Worm (Caenorhabditis elegans): ENCODE data around the gene sup-1.

Gene sup-1

ce11 chrIII:11692380-11692779, 45.0 kb downstream of the sup-1 start (continued):
- TF ChIP-seq K12H6.12 (tag; optimal IDR thresholded peaks at IDR 0.05) (no peak), F52B5.7 (tag; optimal IDR thresholded peaks at IDR 0.05) (peak; percentile 30), F57A8.1 (GFP tag; optimal IDR thresholded peaks at IDR 0.05) (no peak), zim-3 (tag; optimal IDR thresholded peaks at IDR 0.05) (peak; percentile 25), nfya-1 (tag; optimal IDR thresholded peaks at IDR 0.05; ENCODE audit: borderline replicate concordance, insufficient read depth) (no peak), Y79H2A.3 (GFP tag; conservative IDR thresholded peaks at IDR 0.05) (no peak), atf-7 (tag; optimal IDR thresholded peaks at IDR 0.05) (peak; percentile 40), lin-40 (tag; optimal IDR thresholded peaks at IDR 0.05) (no peak), snpc-4 (GFP tag; optimal IDR thresholded peaks at IDR 0.05) (no peak), snpc-4 (tag; optimal IDR thresholded peaks at IDR 0.05) (no peak), mcd-1 (GFP tag; IDR thresholded peaks at IDR 0.05) (no peak), rec-8 (tag; optimal IDR thresholded peaks at IDR 0.05) (no peak), tlf-1 (GFP tag; optimal IDR thresholded peaks at IDR 0.05) (no peak), Y53F4B.3 (GFP tag; IDR thresholded peaks at IDR 0.05) (no peak), attf-6 (GFP tag; IDR thresholded peaks at IDR 0.05) (no peak), repo-1 (tag; optimal IDR thresholded peaks at IDR 0.05) (no peak)

DNA sequence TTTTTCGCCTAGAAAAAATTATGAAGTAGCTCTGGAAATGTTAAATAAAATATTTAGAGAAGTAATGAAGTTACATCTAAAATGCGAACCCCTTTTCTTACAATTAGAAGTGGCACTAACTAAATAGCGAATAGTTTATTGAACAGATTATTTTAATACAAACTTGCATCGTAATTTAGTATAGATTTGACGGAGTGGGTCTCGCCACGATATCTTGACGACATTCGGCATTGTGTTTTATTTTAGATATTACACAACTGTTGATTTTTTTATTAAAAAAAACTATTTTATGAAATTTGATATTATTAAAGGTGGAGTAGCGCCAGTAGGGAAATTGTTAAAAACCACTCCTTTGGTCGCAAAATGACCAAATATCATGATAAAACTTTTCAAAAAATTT, 47.5 kb downstream of the sup-1 start:
- no peak for TF ChIP-seq aptf-2 (GFP tag; conservative IDR thresholded peaks at IDR 0.05)
- TF ChIP-seq F57C9.4 (tag; optimal IDR thresholded peaks at IDR 0.05): no peak
- TF ChIP-seq ztf-6 (GFP tag; IDR thresholded peaks at IDR 0.05): no peak
- TF ChIP-seq dox-1 (GFP tag; IDR thresholded peaks at IDR 0.05): no peak
- TF ChIP-seq mcd-1 (GFP tag; IDR thresholded peaks at IDR 0.05): no peak
- TF ChIP-seq pha-4 (tag; optimal IDR thresholded peaks at IDR 0.05): no peak
- TF ChIP-seq ceh-27 (GFP tag; optimal IDR thresholded peaks at IDR 0.05): no peak
- no peak for TF ChIP-seq zfh-2 (GFP tag; conservative IDR thresholded peaks at IDR 0.05)
- TF ChIP-seq mel-28 (tag; optimal IDR thresholded peaks at IDR 0.05; ENCODE audit: borderline replicate concordance): no peak
- TF ChIP-seq hrde-1 (tag; optimal IDR thresholded peaks at IDR 0.05; ENCODE audit: borderline replicate concordance): no peak
- no peak for TF ChIP-seq unc-62 (GFP tag; optimal IDR thresholded peaks at IDR 0.05)
- no peak for TF ChIP-seq K12H6.12 (tag; optimal IDR thresholded peaks at IDR 0.05)
- TF ChIP-seq C17E4.6 (GFP tag; IDR thresholded peaks at IDR 0.05): no peak
- no peak for TF ChIP-seq Y56A3A.18 (GFP tag; IDR thresholded peaks at IDR 0.05)
- no peak for TF ChIP-seq bed-2 (GFP tag; IDR thresholded peaks at IDR 0.05)
- TF ChIP-seq attf-5 (GFP tag; optimal IDR thresholded peaks at IDR 0.05): no peak
- TF ChIP-seq ceh-100 (GFP tag; IDR thresholded peaks at IDR 0.05): no peak
- TF ChIP-seq B0035.1 (tag; optimal IDR thresholded peaks at IDR 0.05): no peak
- no peak for TF ChIP-seq hlh-12 (tag; optimal IDR thresholded peaks at IDR 0.05)
- no peak for TF ChIP-seq let-526 (GFP tag; IDR thresholded peaks at IDR 0.05)

DNA sequence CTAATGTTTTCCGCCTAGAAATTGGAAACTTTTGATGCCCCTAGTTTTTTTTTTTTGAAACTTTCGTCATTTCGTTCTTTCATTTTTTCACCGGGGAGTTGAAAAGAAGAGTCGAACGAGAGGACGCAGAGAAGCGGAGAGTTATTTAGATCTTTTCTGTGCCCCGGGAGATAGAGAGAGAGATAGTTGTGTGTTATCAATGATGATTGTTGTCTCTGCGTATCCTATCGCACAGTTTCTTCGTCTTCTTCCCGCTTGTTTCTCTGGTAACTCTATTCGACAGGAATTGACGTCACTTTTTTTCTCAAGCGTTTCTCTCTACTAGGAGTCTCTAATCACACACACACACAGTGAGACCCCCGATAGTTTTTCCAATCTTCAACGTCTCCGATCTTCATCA, 48.1 kb downstream of the sup-1 start:
- TF ChIP-seq F33H1.4 (GFP tag; IDR thresholded peaks at IDR 0.05): no peak
- TF ChIP-seq ceh-100 (GFP tag; IDR thresholded peaks at IDR 0.05): no peak
- no peak for TF ChIP-seq hmg-20 (GFP tag; IDR thresholded peaks at IDR 0.05)
- no peak for TF ChIP-seq Y95B8A.8 (GFP tag; IDR thresholded peaks at IDR 0.05)
- peak; percentile 96 for TF ChIP-seq nhr-80 (tag; optimal IDR thresholded peaks at IDR 0.05)
- no peak for TF ChIP-seq ets-4 (GFP tag; optimal IDR thresholded peaks at IDR 0.05)
- no peak for TF ChIP-seq aptf-3 (GFP tag; IDR thresholded peaks at IDR 0.05)
- peak; percentile 27 for TF ChIP-seq somi-1 (GFP tag; optimal IDR thresholded peaks at IDR 0.05)
- no peak for TF ChIP-seq gei-17 (GFP tag; optimal IDR thresholded peaks at IDR 0.05)
- peak; percentile 27 for TF ChIP-seq nhr-90 (tag; optimal IDR thresholded peaks at IDR 0.05)
- no peak for TF ChIP-seq cebp-2 (GFP tag; IDR thresholded peaks at IDR 0.05)
- TF ChIP-seq dpl-1 (GFP tag; optimal IDR thresholded peaks at IDR 0.05): no peak
- TF ChIP-seq ZK185.1 (tag; optimal IDR thresholded peaks at IDR 0.05; ENCODE audit: poor library complexity, severe bottlenecking): peak; percentile 27
- TF ChIP-seq hlh-12 (tag; optimal IDR thresholded peaks at IDR 0.05): no peak
- TF ChIP-seq hlh-26 (GFP tag; conservative IDR thresholded peaks at IDR 0.05): no peak
- peak; percentile 59 for TF ChIP-seq ztf-3 (GFP tag; optimal IDR thresholded peaks at IDR 0.05)

Data from whole organism, young adult.